Fruit fly (Drosophila melanogaster) whole organism, embryonic: ENCODE results near the gene Rab26.

Experiments used
- Atf3 ChIP-seq: fragments of 200-800 bp; sonication (Bioruptor generic); optimal IDR thresholded peaks from 3 replicates; lab custom pipeline; 2016; ENCODE audit warnings: missing biosample characterization, missing genetic modification characterization
- BtbVII ChIP-seq: fragments of 200-800 bp; sonication (Bioruptor generic); optimal IDR thresholded peaks from 3 replicates; lab custom pipeline; 2017; ENCODE audit warnings: missing biosample characterization, mild to moderate bottlenecking, missing genetic modification characterization
- C15 ChIP-seq: fragments of 200-800 bp; sonication (Bioruptor generic); IDR thresholded peaks from 3 replicates; pipeline ENCODE4 v1.3.6; 2022; ENCODE audit warnings: missing biosample characterization, missing genetic modification characterization
- CG12104 ChIP-seq: fragments of 200-800 bp; sonication (Bioruptor generic); optimal IDR thresholded peaks from 3 replicates; lab custom pipeline; 2016; ENCODE audit warnings: missing biosample characterization, missing genetic modification characterization
- CG12299 ChIP-seq: fragments of 200-800 bp; sonication (Bioruptor generic); optimal IDR thresholded peaks from 2 replicates; lab custom pipeline; 2018; ENCODE audit warnings: missing biosample characterization, mild to moderate bottlenecking, missing genetic modification characterization
- CG13624 ChIP-seq: fragments of 200-800 bp; sonication (Bioruptor generic); optimal IDR thresholded peaks from 2 replicates; lab custom pipeline; 2016; ENCODE audit warnings: missing biosample characterization, missing genetic modification characterization
- CG15011 ChIP-seq: fragments of 200-800 bp; sonication (Bioruptor generic); optimal IDR thresholded peaks from 3 replicates; lab custom pipeline; 2018; ENCODE audit warnings: missing biosample characterization, mild to moderate bottlenecking, missing genetic modification characterization
- CG15601 ChIP-seq: fragments of 200-800 bp; sonication (Bioruptor generic); optimal IDR thresholded peaks from 3 replicates; lab custom pipeline; 2019; ENCODE audit warnings: missing biosample characterization, mild to moderate bottlenecking, missing genetic modification characterization, moderate library complexity
- CG1603 ChIP-seq: fragments of 200-800 bp; sonication (Bioruptor generic); optimal IDR thresholded peaks from 2 replicates; lab custom pipeline; 2019; ENCODE audit warnings: missing biosample characterization, mild to moderate bottlenecking, missing genetic modification characterization, moderate library complexity
- CG16863 ChIP-seq: fragments of 200-800 bp; sonication (Bioruptor generic); optimal IDR thresholded peaks from 3 replicates; lab custom pipeline; 2016; ENCODE audit warnings: missing biosample characterization, missing genetic modification characterization
- CG31365 ChIP-seq: fragments of 200-800 bp; sonication (Bioruptor generic); optimal IDR thresholded peaks from 2 replicates; lab custom pipeline; 2018; ENCODE audit warnings: missing biosample characterization, mild to moderate bottlenecking, missing genetic modification characterization
- CG34422 ChIP-seq: fragments of 200-800 bp; sonication (Bioruptor generic); IDR thresholded peaks from 3 replicates; pipeline ENCODE4 v1.3.6; 2022; ENCODE audit warnings: missing biosample characterization, missing genetic modification characterization
- CG3838 ChIP-seq: fragments of 200-800 bp; sonication (Bioruptor generic); optimal IDR thresholded peaks from 3 replicates; lab custom pipeline; 2016; ENCODE audit warnings: missing biosample characterization, missing genetic modification characterization
- CG3995 ChIP-seq: fragments of 200-800 bp; sonication (Bioruptor generic); optimal IDR thresholded peaks from 3 replicates; lab custom pipeline; 2016; ENCODE audit warnings: missing biosample characterization, missing genetic modification characterization
- CG4328 ChIP-seq: fragments of 200-800 bp; sonication (Bioruptor generic); optimal IDR thresholded peaks from 3 replicates; lab custom pipeline; 2017; ENCODE audit warnings: missing biosample characterization, missing genetic modification reagents, missing genetic modification characterization
- CG5953 ChIP-seq: fragments of 200-800 bp; sonication (Bioruptor generic); IDR thresholded peaks from 2 replicates; pipeline ENCODE4 v1.3.6; 2022; ENCODE audit warnings: missing biosample characterization, missing genetic modification characterization
- CG6175 ChIP-seq: fragments of 200-800 bp; sonication (Bioruptor generic); IDR thresholded peaks from 3 replicates; pipeline ENCODE4 v1.3.6; 2022; ENCODE audit warnings: missing biosample characterization, missing genetic modification characterization
- CG6654 ChIP-seq: fragments of 200-800 bp; sonication (Bioruptor generic); optimal IDR thresholded peaks from 2 replicates; lab custom pipeline; 2017; ENCODE audit warnings: missing biosample characterization, mild to moderate bottlenecking, missing genetic modification characterization
- CG6854 ChIP-seq: fragments of 200-800 bp; sonication (Bioruptor generic); optimal IDR thresholded peaks from 3 replicates; lab custom pipeline; 2017; ENCODE audit warnings: missing biosample characterization, mild to moderate bottlenecking, missing genetic modification characterization
- D ChIP-seq, 2 experiments: fragments of 200-800 bp in 1 of 2; fragments of >200 bp in 1 of 2; sonication (Bioruptor generic) in 1 of 2; optimal IDR thresholded peaks; 2 replicates in 1 of 2; 3 replicates in 1 of 2; lab custom pipeline; 2017; ENCODE audit warnings: mild to moderate bottlenecking in 1 of 2, missing biosample characterization in 1 of 2, missing genetic modification characterization in 1 of 2, missing genetic modification reagents in 1 of 2
- Deaf1 ChIP-seq: fragments of 200-800 bp; optimal IDR thresholded peaks from 3 replicates; lab custom pipeline; 2019; ENCODE audit warnings: missing biosample characterization, mild to moderate bottlenecking, missing genetic modification characterization, moderate library complexity
- Dek ChIP-seq: fragments of 200-800 bp; sonication (Bioruptor generic); optimal IDR thresholded peaks from 3 replicates; lab custom pipeline; 2019; ENCODE audit warnings: missing biosample characterization, mild to moderate bottlenecking, missing genetic modification characterization, moderate library complexity
- E2f1 ChIP-seq: fragments of 200-800 bp; sonication (Bioruptor generic); IDR thresholded peaks from 2 replicates; pipeline ENCODE4 v1.3.6; 2022; ENCODE audit warnings: missing biosample characterization, missing genetic modification characterization
- Fer1 ChIP-seq: fragments of 200-800 bp; sonication (Bioruptor generic); optimal IDR thresholded peaks from 2 replicates; lab custom pipeline; 2017; ENCODE audit warnings: missing biosample characterization, mild to moderate bottlenecking, missing genetic modification characterization
- Hr39 ChIP-seq: fragments of >200 bp; optimal IDR thresholded peaks from 2 replicates; lab custom pipeline; 2017
- MBD-R2 ChIP-seq: fragments of 200-800 bp; sonication (Bioruptor generic); IDR thresholded peaks from 2 replicates; pipeline ENCODE4 v1.3.6; 2022; ENCODE audit warnings: missing biosample characterization, missing genetic modification characterization
- NfI ChIP-seq: fragments of 200-800 bp; sonication (Bioruptor generic); optimal IDR thresholded peaks from 3 replicates; lab custom pipeline; 2018; ENCODE audit warnings: missing biosample characterization, mild to moderate bottlenecking, missing genetic modification characterization, moderate library complexity
- Pdp1 ChIP-seq, 2 experiments: fragments of 200-800 bp; sonication (Bioruptor generic); optimal IDR thresholded peaks; 3 replicates each; lab custom pipeline; 2016; ENCODE audit warnings: missing biosample characterization in 2 of 2, missing genetic modification characterization in 2 of 2, mild to moderate bottlenecking in 1 of 2, moderate library complexity in 1 of 2
- Scr ChIP-seq: fragments of 200-800 bp; sonication (Bioruptor generic); IDR thresholded peaks from 2 replicates; pipeline ENCODE4 v1.3.6; 2022; ENCODE audit warnings: missing biosample characterization, missing genetic modification characterization; ENCODE audit not compliant: partially characterized antibody
- Ssrp ChIP-seq: fragments of 200-800 bp; sonication (Bioruptor generic); optimal IDR thresholded peaks from 2 replicates; lab custom pipeline; 2018; ENCODE audit warnings: missing biosample characterization, mild to moderate bottlenecking, missing genetic modification characterization, moderate library complexity
- Usf ChIP-seq: fragments of 200-800 bp; sonication (Bioruptor generic); optimal IDR thresholded peaks from 2 replicates; lab custom pipeline; 2017; ENCODE audit warnings: missing genotype, missing biosample characterization, missing genetic modification characterization
- Xbp1 ChIP-seq: fragments of 200-800 bp; sonication (Bioruptor generic); optimal IDR thresholded peaks from 3 replicates; lab custom pipeline; 2016; ENCODE audit warnings: missing biosample characterization, mild to moderate bottlenecking, missing genetic modification characterization
- ash1 ChIP-seq: fragments of 200-800 bp; sonication (Bioruptor generic); optimal IDR thresholded peaks from 2 replicates; lab custom pipeline; 2018; ENCODE audit warnings: missing biosample characterization, mild to moderate bottlenecking, missing genetic modification characterization
- bbx ChIP-seq: fragments of 200-800 bp; sonication (Bioruptor generic); IDR thresholded peaks from 2 replicates; pipeline ENCODE4 v1.3.6; 2022; ENCODE audit warnings: missing biosample characterization, missing genetic modification characterization; ENCODE audit not compliant: partially characterized antibody
- dpn ChIP-seq, 2 experiments: fragments of 200-800 bp; sonication (Bioruptor generic); optimal IDR thresholded peaks; 3 replicates each; lab custom pipeline; 2016; ENCODE audit warnings: missing biosample characterization in 2 of 2, missing genetic modification characterization in 2 of 2
- eyg ChIP-seq: fragments of 200-800 bp; sonication (Bioruptor generic); optimal IDR thresholded peaks from 3 replicates; lab custom pipeline; 2016; ENCODE audit warnings: missing biosample characterization, missing genetic modification characterization
- her ChIP-seq: fragments of 200-800 bp; sonication (Bioruptor generic); optimal IDR thresholded peaks from 2 replicates; lab custom pipeline; 2016; ENCODE audit warnings: missing biosample characterization, missing genetic modification characterization
- kni ChIP-seq: fragments of 200-800 bp; sonication (Bioruptor generic); optimal IDR thresholded peaks from 3 replicates; lab custom pipeline; 2017; ENCODE audit warnings: mild to moderate bottlenecking, missing biosample characterization, missing genetic modification reagents, missing genetic modification characterization
- mirr ChIP-seq: fragments of 200-800 bp; sonication (Bioruptor generic); optimal IDR thresholded peaks from 3 replicates; lab custom pipeline; 2018; ENCODE audit warnings: missing biosample characterization, mild to moderate bottlenecking, missing genetic modification characterization
- nerfin-1 ChIP-seq: fragments of 200-800 bp; sonication (Bioruptor generic); optimal IDR thresholded peaks from 3 replicates; lab custom pipeline; 2019; ENCODE audit warnings: missing biosample characterization, mild to moderate bottlenecking, missing genetic modification characterization, moderate library complexity
- odd ChIP-seq: fragments of 200-800 bp; sonication (Bioruptor generic); optimal IDR thresholded peaks from 2 replicates; lab custom pipeline; 2017; ENCODE audit warnings: missing biosample characterization, mild to moderate bottlenecking, missing genetic modification characterization
- phol ChIP-seq: fragments of 200-800 bp; sonication (Bioruptor generic); optimal IDR thresholded peaks from 3 replicates; lab custom pipeline; 2018; ENCODE audit warnings: missing biosample characterization, mild to moderate bottlenecking, missing genetic modification characterization, moderate library complexity
- seq ChIP-seq: fragments of 200-800 bp; sonication (Bioruptor generic); IDR thresholded peaks from 2 replicates; pipeline ENCODE4 v1.3.6; 2022; ENCODE audit warnings: missing biosample characterization, missing genetic modification characterization
- slbo ChIP-seq: fragments of 200-800 bp; sonication (Bioruptor generic); IDR thresholded peaks from 2 replicates; pipeline ENCODE4 v1.3.6; 2022; ENCODE audit warnings: missing biosample characterization, missing genetic modification characterization
- sna ChIP-seq: fragments of 200-800 bp; sonication (Bioruptor generic); IDR thresholded peaks from 2 replicates; pipeline ENCODE4 v1.3.6; 2022; ENCODE audit warnings: missing biosample characterization, missing genetic modification characterization; ENCODE audit not compliant: partially characterized antibody
- tgo ChIP-seq: fragments of 200-800 bp; sonication (Bioruptor generic); IDR thresholded peaks from 3 replicates; pipeline ENCODE4 v1.3.6; 2022; ENCODE audit warnings: missing biosample characterization, missing genetic modification characterization
- tx ChIP-seq: fragments of 200-800 bp; sonication (Bioruptor generic); optimal IDR thresholded peaks from 2 replicates; lab custom pipeline; 2016; ENCODE audit warnings: missing biosample characterization, missing genetic modification characterization
- unpg ChIP-seq: fragments of 200-800 bp; sonication (Bioruptor generic); optimal IDR thresholded peaks from 3 replicates; lab custom pipeline; 2018; ENCODE audit warnings: missing biosample characterization, mild to moderate bottlenecking, missing genetic modification characterization, moderate library complexity
- zen2 ChIP-seq: fragments of 200-800 bp; sonication (Bioruptor generic); IDR thresholded peaks from 3 replicates; pipeline ENCODE4 v1.3.6; 2022; ENCODE audit warnings: missing biosample characterization, missing genetic modification characterization; ENCODE audit not compliant: partially characterized antibody
- zfh2 ChIP-seq: fragments of 200-800 bp; sonication (Bioruptor generic); optimal IDR thresholded peaks from 2 replicates; lab custom pipeline; 2016; ENCODE audit warnings: missing biosample characterization, missing genetic modification characterization

Rab26 gene

dm6 chr3L:21304400-21304799 lies 14.2 kb upstream of the Rab26 start, which contains the start of the genes CG11309 and CG7632 (continued):
- peak; percentile 100 for TF ChIP-seq CG6854
- TF ChIP-seq eyg, result peak; percentile 98
- peak; percentile 87 for TF ChIP-seq CG3995 (GFP tag; lab: Kevin White, UChicago)
- TF ChIP-seq CG5953 (GFP tag; lab: Robert Waterston, UW), result peak; percentile 98
- no peak for TF ChIP-seq Hr39
- peak; percentile 97 for TF ChIP-seq seq (GFP tag; lab: Robert Waterston, UW)
- TF ChIP-seq BtbVII (GFP tag; lab: Kevin White, UChicago), result peak; percentile 100
- TF ChIP-seq Ssrp, result peak; percentile 99
- TF ChIP-seq Scr (GFP tag; lab: Robert Waterston, UW), result peak; percentile 39
- TF ChIP-seq CG4328, result peak; percentile 100
- TF ChIP-seq E2f1, result peak; percentile 97
- peak; percentile 99 for TF ChIP-seq odd (GFP tag; lab: Kevin White, UChicago)
- TF ChIP-seq Atf3, result peak; percentile 97
- peak; percentile 99 for TF ChIP-seq CG15601
- TF ChIP-seq CG1603 (tag; lab: Kevin White, UChicago), result peak; percentile 99
- peak; percentile 97 for TF ChIP-seq tx (GFP tag; lab: Kevin White, UChicago)
- peak; percentile 98 for TF ChIP-seq ash1 (GFP tag; lab: Kevin White, UChicago)
- TF ChIP-seq CG3838 (GFP tag; lab: Kevin White, UChicago), result peak; percentile 96
- TF ChIP-seq Deaf1, result peak; percentile 92
- no peak for TF ChIP-seq zen2 (GFP tag; lab: Robert Waterston, UW)
- peak; percentile 100 for TF ChIP-seq kni
- TF ChIP-seq CG34422 (GFP tag; lab: Robert Waterston, UW), result peak; percentile 97
- TF ChIP-seq nerfin-1 (tag; lab: Kevin White, UChicago), result peak; percentile 100
- TF ChIP-seq CG6175, result peak; percentile 93
- TF ChIP-seq Fer1 (GFP tag; lab: Kevin White, UChicago), result peak; percentile 100
- peak; percentile 97 for TF ChIP-seq tgo (GFP tag; lab: Robert Waterston, UW)
- TF ChIP-seq phol, result peak; percentile 99
- peak; percentile 96 for TF ChIP-seq C15 (GFP tag; lab: Robert Waterston, UW)
- TF ChIP-seq Xbp1, result peak; percentile 99
- peak; percentile 99 for TF ChIP-seq Dek (tag; lab: Kevin White, UChicago)
- TF ChIP-seq unpg (GFP tag; lab: Kevin White, UChicago), result peak; percentile 100
- TF ChIP-seq CG12104, result peak; percentile 100
- TF ChIP-seq Pdp1 (GFP tag; optimal IDR thresholded peaks at IDR 0.05; lab: Kevin White, UChicago), result peak; percentile 98
- peak; percentile 94 for TF ChIP-seq CG6654 (GFP tag; lab: Kevin White, UChicago)
- peak; percentile 100 for TF ChIP-seq CG12299 (tag; lab: Kevin White, UChicago)
- no peak for TF ChIP-seq D (optimal IDR thresholded peaks at IDR 0.05; lab: Kevin White, UChicago)
- peak; percentile 99 for TF ChIP-seq D (GFP tag; optimal IDR thresholded peaks at IDR 0.05; lab: Kevin White, UChicago)
- TF ChIP-seq CG13624, result peak; percentile 99
- TF ChIP-seq CG15011 (GFP tag; lab: Kevin White, UChicago), result peak; percentile 99
- TF ChIP-seq slbo (GFP tag; lab: Robert Waterston, UW), result peak; percentile 94
- TF ChIP-seq dpn (GFP tag; optimal IDR thresholded peaks at IDR 0.05; lab: Kevin White, UChicago), result peak; percentile 98 to 99
- peak; percentile 99 for TF ChIP-seq NfI (GFP tag; lab: Kevin White, UChicago)
- peak; percentile 97 for TF ChIP-seq zfh2
- TF ChIP-seq her (GFP tag; lab: Kevin White, UChicago), result peak; percentile 97
- peak; percentile 96 for TF ChIP-seq Usf
- peak; percentile 98 for TF ChIP-seq MBD-R2
- peak; percentile 100 for TF ChIP-seq mirr
- TF ChIP-seq bbx (GFP tag; lab: Robert Waterston, UW), result peak; percentile 25; the same call in 1 of the 2 replicates
- peak; percentile 98 for TF ChIP-seq CG16863
- no peak; the same call in 1 of the 2 replicates for TF ChIP-seq sna (GFP tag; lab: Robert Waterston, UW)
- TF ChIP-seq CG31365 (tag; lab: Kevin White, UChicago), result peak; percentile 96
